Worm (Caenorhabditis elegans) whole organism, midembryonic: ENCODE results near the gene baz-2.

Experiments used
- cog-1 ChIP-seq: sonication (generic microtip); optimal IDR thresholded peaks from 2 replicates; lab custom pipeline; 2016; ENCODE audit warnings: missing genetic modification characterization, missing compliant biosample characterization
- flt-1 ChIP-seq: fragments of 200-800 bp; sonication (Bioruptor generic); IDR thresholded peaks from 2 replicates; pipeline ENCODE4 v1.3.6; 2022; ENCODE audit warnings: missing genetic modification characterization, missing compliant biosample characterization
- klf-2 ChIP-seq: fragments of 200-800 bp; sonication (Bioruptor generic); conservative IDR thresholded peaks from 2 replicates; pipeline ENCODE4 v1.3.6; 2022; ENCODE audit warnings: missing genetic modification reagents, missing genetic modification characterization, missing compliant biosample characterization
- med-1 ChIP-seq: sonication (generic microtip); optimal IDR thresholded peaks from 2 replicates; lab custom pipeline; 2017; ENCODE audit warnings: missing genetic modification characterization, mild to moderate bottlenecking, missing compliant biosample characterization, antibody characterized with exemption, missing genetic modification reagents; ENCODE audit not compliant: insufficient read depth
- ref-1 ChIP-seq: fragments of 200-800 bp; sonication (Bioruptor generic); conservative IDR thresholded peaks from 2 replicates; pipeline ENCODE4 v1.3.6; 2022; ENCODE audit warnings: missing genetic modification reagents, missing genetic modification characterization, missing compliant biosample characterization
- tab-1 ChIP-seq: fragments of 200-800 bp; sonication (Bioruptor generic); IDR thresholded peaks from 2 replicates; pipeline ENCODE4 v1.3.6; 2022; ENCODE audit warnings: missing genetic modification characterization, missing compliant biosample characterization
- ztf-29 ChIP-seq: fragments of 200-800 bp; sonication (Bioruptor generic); IDR thresholded peaks from 2 replicates; pipeline ENCODE4 v1.3.6; 2022; ENCODE audit warnings: missing genetic modification reagents, missing genetic modification characterization, missing compliant biosample characterization

ce11 chrIII:7618294-7618693, 37.5 kb downstream of the baz-2 start:
- TF ChIP-seq klf-2: no peak
- no peak for TF ChIP-seq ref-1 (GFP tag; lab: Robert Waterston, UW)
- no peak for TF ChIP-seq med-1 (GFP tag; lab: Kevin White, UChicago)
- no peak for TF ChIP-seq flt-1 (GFP tag; lab: Robert Waterston, UW)
- no peak for TF ChIP-seq ztf-29 (GFP tag; lab: Robert Waterston, UW)
- TF ChIP-seq cog-1 (tag; lab: Kevin White, UChicago): no peak
- no peak for TF ChIP-seq tab-1 (GFP tag; lab: Robert Waterston, UW)
